Fruit fly (Drosophila melanogaster) whole organism, adult: ENCODE measurements around the gene CG7912.

Experiments used
- Mnt ChIP-seq: fragments of 200-800 bp; sonication (Bioruptor generic); optimal IDR thresholded peaks from 2 replicates; lab custom pipeline; 2016; ENCODE audit warnings: missing biosample characterization, mild to moderate bottlenecking, missing genetic modification characterization
- pad ChIP-seq: fragments of 200-800 bp; sonication (Bioruptor generic); optimal IDR thresholded peaks from 3 replicates; lab custom pipeline; 2017; ENCODE audit warnings: missing biosample characterization, missing genetic modification characterization, mild to moderate bottlenecking, moderate library complexity, missing genetic modification reagents

DNA sequence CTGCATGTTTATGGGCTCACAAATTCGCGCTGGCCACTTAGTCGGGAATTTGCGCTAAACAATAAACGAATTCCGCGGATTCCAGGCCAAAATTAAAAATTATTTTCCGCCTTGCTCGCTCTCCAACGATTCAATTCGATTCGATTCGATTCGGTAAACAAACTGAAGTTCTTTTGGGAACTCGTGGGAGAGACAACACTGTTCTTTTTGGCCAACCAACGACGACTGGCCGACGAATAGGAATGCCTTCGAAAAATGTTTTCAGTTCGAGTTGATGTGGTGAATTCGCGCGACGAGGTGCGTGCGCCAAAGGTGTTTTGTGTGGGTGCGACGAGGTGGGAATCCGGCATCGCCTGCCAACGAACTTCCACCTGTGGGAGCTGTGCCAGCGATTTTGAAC is 42.9 kb upstream of the CG7912 start, which contains the start of gene CG15528:
- TF ChIP-seq Mnt (GFP tag; lab: Kevin White, UChicago) (no peak), pad (GFP tag; lab: Kevin White, UChicago) (no peak)
